Fruit fly (Drosophila melanogaster) Kc167 (cell line): ENCODE results near the gene CG6908.

Source experiments
- Myc ChIP-seq: fragments of >200 bp; optimal IDR thresholded peaks from 2 replicates; lab custom pipeline; 2017; ENCODE audit warnings: missing external identifiers
- Sin3A ChIP-seq: fragments of >200 bp; optimal IDR thresholded peaks from 2 replicates; lab custom pipeline; 2018; ENCODE audit warnings: missing external identifiers
- h ChIP-seq: fragments of >200 bp; optimal IDR thresholded peaks from 3 replicates; lab custom pipeline; 2018; ENCODE audit warnings: missing external identifiers
- insv ChIP-seq: fragments of >200 bp; optimal IDR thresholded peaks from 3 replicates; lab custom pipeline; 2018; ENCODE audit warnings: missing external identifiers
- psq ChIP-seq: fragments of >200 bp; optimal IDR thresholded peaks from 2 replicates; lab custom pipeline; 2017; ENCODE audit warnings: missing external identifiers
- ttk ChIP-seq: sonication (Bioruptor generic); optimal IDR thresholded peaks from 2 replicates; lab custom pipeline; 2017; ENCODE audit warnings: missing external identifiers

The CG6908 gene

DNA sequence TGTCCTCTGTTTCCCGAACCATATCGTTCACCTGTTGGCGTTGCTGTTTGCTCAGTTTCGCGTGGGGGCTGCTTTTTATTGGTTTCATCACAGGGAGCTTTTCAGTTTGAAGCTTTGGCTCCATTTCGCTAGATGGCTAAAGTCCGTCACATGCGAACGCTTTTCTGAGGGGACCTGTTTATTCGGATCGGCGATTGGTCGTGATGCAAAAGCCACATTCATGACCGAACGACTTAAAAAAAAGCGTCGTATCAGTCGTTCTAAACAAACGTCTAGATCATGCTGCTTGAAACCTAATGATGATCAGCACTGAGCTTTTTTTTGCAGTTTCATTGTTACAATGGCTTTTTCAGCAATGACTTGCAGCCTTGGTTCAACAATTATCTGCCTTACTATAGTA, at the start of gene CG6908:
TSS of gene CG6908 (minus strand) at position 152 of the 400 bp plus-strand sequence.
- TF ChIP-seq Sin3A (lab: Kevin White, UChicago) (no peak), insv (lab: Kevin White, UChicago) (no peak), psq (lab: Kevin White, UChicago) (no peak), Myc (lab: Kevin White, UChicago) (no peak), ttk (lab: Kevin White, UChicago) (no peak), h (no peak)

DNA sequence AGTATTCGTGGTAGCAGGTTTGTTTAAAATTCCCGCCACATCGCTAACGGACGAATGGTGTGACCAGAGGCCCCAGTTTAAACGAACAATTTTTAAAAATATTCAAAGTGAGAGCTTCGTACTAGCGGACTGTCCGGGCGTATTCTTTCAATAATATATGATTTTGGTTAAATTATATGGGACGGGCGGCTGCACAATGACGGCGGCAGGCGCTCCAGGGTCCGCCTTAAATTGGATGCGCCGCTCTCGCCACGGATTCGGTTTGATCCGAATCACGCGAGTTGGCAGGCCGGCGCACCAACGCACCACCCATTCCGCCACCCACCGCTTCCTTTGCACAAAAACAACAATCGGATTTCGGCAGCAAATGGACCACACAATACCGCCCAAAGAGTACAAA, 45.5 kb upstream of the CG6908 start, which contains the start of gene CG14721:
TSS of gene CG14721 (plus strand) at position 111 of the 400 bp plus-strand sequence.
- no peak for TF ChIP-seq ttk (lab: Kevin White, UChicago)
- TF ChIP-seq Sin3A (lab: Kevin White, UChicago): no peak
- no peak for TF ChIP-seq insv (lab: Kevin White, UChicago)
- TF ChIP-seq psq (lab: Kevin White, UChicago): no peak
- no peak for TF ChIP-seq Myc (lab: Kevin White, UChicago)
- TF ChIP-seq h: no peak

- no peak for TF ChIP-seq insv (lab: Kevin White, UChicago)
- no peak for TF ChIP-seq psq (lab: Kevin White, UChicago)
- TF ChIP-seq Myc (lab: Kevin White, UChicago): no peak
- no peak for TF ChIP-seq ttk (lab: Kevin White, UChicago)
- no peak for TF ChIP-seq h
- TF ChIP-seq Sin3A (lab: Kevin White, UChicago): no peak
Measured at dm6 chr3R:11721593-11721992, 31.7 kb upstream of the CG6908 start, which contains the start of gene CG12594. Gene CG12594 (plus strand): TSS chr3R:11721734.

dm6 chr3R:11711376-11711775, 21.5 kb upstream of the CG6908 start, which contains the start of gene CG14720:
Gene CG14720 (plus strand): TSS chr3R:11711676.
- TF ChIP-seq psq (lab: Kevin White, UChicago) (no peak), insv (lab: Kevin White, UChicago) (no peak)

DNA sequence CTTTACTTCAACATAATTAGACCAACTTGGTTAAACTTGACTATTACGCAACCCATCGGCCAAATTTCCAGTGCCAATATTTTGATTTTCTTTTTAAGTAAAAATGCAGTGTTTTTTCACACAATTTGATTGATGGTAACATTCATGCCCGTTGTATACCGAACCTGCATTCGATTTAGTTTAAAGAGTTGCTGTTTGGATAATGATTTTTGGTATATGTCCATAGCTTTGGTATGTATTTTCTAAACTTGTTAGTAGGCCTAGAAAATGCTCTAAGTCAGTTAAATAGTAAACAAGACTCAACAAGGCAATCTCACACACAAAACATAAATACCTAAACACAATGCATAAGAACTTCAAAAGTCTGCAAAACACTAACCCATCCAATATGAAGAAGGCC, 13.9 kb upstream of the CG6908 start, which contains the start of gene I-t:
TSS of gene I-t (plus strand) at position 301 of the 400 bp plus-strand sequence.
- no peak for TF ChIP-seq h
- no peak for TF ChIP-seq insv (lab: Kevin White, UChicago)
- no peak for TF ChIP-seq Myc (lab: Kevin White, UChicago)
- TF ChIP-seq psq (lab: Kevin White, UChicago): no peak
- no peak for TF ChIP-seq Sin3A (lab: Kevin White, UChicago)
- no peak for TF ChIP-seq ttk (lab: Kevin White, UChicago)

DNA sequence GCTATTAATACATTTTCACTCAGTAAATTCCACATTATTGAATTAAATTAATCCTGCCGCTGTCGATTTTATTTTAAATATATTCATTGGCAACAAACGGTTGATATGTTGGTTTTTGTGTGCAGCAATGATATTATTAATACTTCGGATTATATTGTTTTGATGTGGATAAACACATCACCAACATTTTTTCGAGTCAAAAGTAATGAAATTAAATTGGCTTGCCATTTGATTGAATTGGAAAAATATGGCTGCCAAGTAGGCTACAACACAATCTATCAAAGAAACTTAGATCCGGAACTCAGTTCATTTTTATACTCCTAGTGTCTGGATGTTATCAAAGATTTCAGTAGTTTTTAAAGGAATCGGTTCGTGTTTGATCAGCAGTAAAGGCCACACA, 10.5 kb upstream of the CG6908 start, which contains the start of gene CG14718:
TSS of gene CG14718 (plus strand) at position 301 of the 400 bp plus-strand sequence.
- no peak for TF ChIP-seq ttk (lab: Kevin White, UChicago)
- no peak for TF ChIP-seq insv (lab: Kevin White, UChicago)
- no peak for TF ChIP-seq psq (lab: Kevin White, UChicago)

- TF ChIP-seq Sin3A (lab: Kevin White, UChicago) (no peak), h (no peak), ttk (lab: Kevin White, UChicago) (no peak), insv (lab: Kevin White, UChicago) (no peak), Myc (lab: Kevin White, UChicago) (no peak), psq (lab: Kevin White, UChicago) (no peak)
Measured at dm6 chr3R:11696209-11696608, 6.4 kb upstream of the CG6908 start, which contains the start of gene CG14717. Gene CG14717 (plus strand): TSS chr3R:11696509.

- no peak for TF ChIP-seq Myc (lab: Kevin White, UChicago)
- TF ChIP-seq insv (lab: Kevin White, UChicago): no peak
- no peak for TF ChIP-seq Sin3A (lab: Kevin White, UChicago)
- no peak for TF ChIP-seq ttk (lab: Kevin White, UChicago)
- no peak for TF ChIP-seq h
- TF ChIP-seq psq (lab: Kevin White, UChicago): no peak
Measured at dm6 chr3R:11694311-11695305, 4.8 kb upstream of the CG6908 start, which contains the start of gene Fer3. Gene Fer3 (minus strand): TSS chr3R:11694311.

- TF ChIP-seq ttk (lab: Kevin White, UChicago) (no peak), Myc (lab: Kevin White, UChicago) (no peak), psq (lab: Kevin White, UChicago) (no peak), Sin3A (lab: Kevin White, UChicago) (no peak), h (no peak), insv (lab: Kevin White, UChicago) (no peak)
Measured at dm6 chr3R:11692504-11692903, 2.7 kb upstream of the CG6908 start.

DNA sequence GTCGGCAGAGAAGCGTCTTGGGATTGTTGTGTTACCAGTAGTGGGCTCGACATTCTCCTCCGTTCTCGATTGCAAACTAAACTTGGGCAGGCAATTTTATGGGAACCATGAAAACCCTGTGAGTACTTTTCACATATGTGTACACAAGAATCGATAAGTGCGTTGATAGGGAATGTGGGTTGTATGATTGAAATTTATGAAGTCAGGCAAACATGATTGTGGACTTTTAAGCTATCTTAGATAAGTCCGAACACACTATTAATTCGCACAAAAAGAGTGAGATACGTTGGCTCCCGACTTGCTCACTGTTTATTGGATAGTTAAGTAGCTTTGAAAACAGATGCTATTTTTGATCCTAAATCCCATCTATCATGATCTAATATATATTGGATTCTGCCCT, 1.9 kb upstream of the CG6908 start, which contains the start of gene CG18765:
TSS of gene CG18765 (minus strand) at position 53 of the 400 bp plus-strand sequence.
- TF ChIP-seq h (no peak), ttk (lab: Kevin White, UChicago) (no peak), insv (lab: Kevin White, UChicago) (no peak), Sin3A (lab: Kevin White, UChicago) (no peak), Myc (lab: Kevin White, UChicago) (no peak), psq (lab: Kevin White, UChicago) (no peak)

DNA sequence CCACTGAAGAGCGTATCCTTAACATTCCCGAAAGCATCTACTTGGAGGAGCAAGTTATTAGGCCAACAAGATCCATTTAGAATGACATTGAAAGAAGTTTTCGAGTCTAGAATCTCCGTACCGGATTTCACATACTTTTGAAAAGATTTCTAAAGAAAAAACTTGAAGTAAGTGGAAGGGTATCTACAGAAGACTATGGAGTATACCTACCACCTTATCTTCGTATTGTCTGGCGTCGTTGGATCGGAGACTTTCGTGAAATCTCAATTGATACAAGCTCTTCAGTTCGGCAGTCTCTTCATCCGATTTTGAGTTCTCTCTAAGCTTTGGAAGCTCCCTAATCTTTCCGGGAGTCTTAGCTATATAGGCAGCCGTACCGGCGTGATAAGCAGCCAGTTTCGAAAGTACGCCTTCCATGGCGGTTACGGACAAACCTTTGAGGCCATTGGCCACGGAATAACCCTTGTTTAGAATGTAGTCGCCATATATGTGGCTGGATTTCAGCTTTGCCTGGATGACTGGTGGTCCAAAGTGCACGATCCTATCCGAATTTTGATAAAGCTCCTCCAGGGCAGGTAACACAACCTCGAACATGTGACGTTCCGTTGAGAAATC, 1.1 kb upstream of the CG6908 start:
- TF ChIP-seq insv (lab: Kevin White, UChicago) (no peak), ttk (lab: Kevin White, UChicago) (no peak)
